Worm (Caenorhabditis elegans) whole organism, L1 larva: ENCODE data around the gene srt-30.

ENCODE experiments used
- ces-1 ChIP-seq: fragments of 150-350 bp; optimal IDR thresholded peaks from 2 replicates; lab custom pipeline; 2014; ENCODE audit warnings: missing biosample characterization, missing genetic modification reagents, missing genetic modification characterization
- mep-1 ChIP-seq: fragments of 150-350 bp; optimal IDR thresholded peaks from 2 replicates; lab custom pipeline; 2014; ENCODE audit warnings: missing biosample characterization, missing genetic modification characterization
- nhr-20 ChIP-seq: sonication (generic microtip); optimal IDR thresholded peaks from 2 replicates; lab custom pipeline; 2016; ENCODE audit warnings: mild to moderate bottlenecking, missing genetic modification characterization, missing compliant biosample characterization
- unc-62 ChIP-seq: fragments of 150-350 bp; optimal IDR thresholded peaks from 2 replicates; lab custom pipeline; 2014; ENCODE audit warnings: missing biosample characterization, missing genetic modification reagents, missing genetic modification characterization
- ztf-11 ChIP-seq, 2 experiments: sonication (generic microtip); optimal IDR thresholded peaks; 2 replicates each; lab custom pipeline; 2016 to 2017; ENCODE audit warnings: missing genetic modification characterization in 2 of 2, missing biosample characterization in 1 of 2, missing compliant biosample characterization in 1 of 2

ce11 chrV:3761829-3762228, 38.4 kb downstream of the srt-30 start:
- TF ChIP-seq nhr-20 (tag; lab: Kevin White, UChicago) (no peak), unc-62 (GFP tag; lab: Kevin White, UChicago) (no peak), ztf-11 (tag; optimal IDR thresholded peaks at IDR 0.05; lab: Kevin White, UChicago) (no peak), ces-1 (GFP tag; lab: Kevin White, UChicago) (no peak), mep-1 (tag; lab: Kevin White, UChicago) (no peak)
